Fruit fly (Drosophila melanogaster) whole organism, adult: ENCODE data around the gene CG31245.

ENCODE experiments used
- CG11617 ChIP-seq: fragments of 200-800 bp; sonication (Bioruptor generic); optimal IDR thresholded peaks from 2 replicates; lab custom pipeline; 2017; ENCODE audit warnings: mild to moderate bottlenecking, missing biosample characterization, missing genetic modification reagents, missing genetic modification characterization
- CG1620 ChIP-seq: fragments of 200-800 bp; sonication (Bioruptor generic); optimal IDR thresholded peaks from 2 replicates; lab custom pipeline; 2016; ENCODE audit warnings: missing biosample characterization, missing genetic modification characterization
- CG7101 ChIP-seq: fragments of 200-800 bp; sonication (Bioruptor generic); optimal IDR thresholded peaks from 2 replicates; lab custom pipeline; 2018; ENCODE audit warnings: missing biosample characterization, mild to moderate bottlenecking, missing genetic modification characterization, moderate library complexity
- Clk ChIP-seq: fragments of 200-800 bp; sonication (Bioruptor generic); optimal IDR thresholded peaks from 2 replicates; lab custom pipeline; 2017; ENCODE audit warnings: missing biosample characterization, missing genetic modification characterization
- Crg-1 ChIP-seq: fragments of 200-800 bp; sonication (Bioruptor generic); optimal IDR thresholded peaks from 2 replicates; lab custom pipeline; 2016; ENCODE audit warnings: missing biosample characterization, missing genetic modification characterization
- Hr96 ChIP-seq: fragments of 200-800 bp; sonication (Bioruptor generic); optimal IDR thresholded peaks from 2 replicates; lab custom pipeline; 2016; ENCODE audit warnings: missing biosample characterization, missing genetic modification characterization
- kay ChIP-seq: fragments of 200-800 bp; sonication (Bioruptor generic); peaks from one replicate; lab custom pipeline; 2016; ENCODE audit warnings: missing biosample characterization, missing genetic modification characterization, borderline replicate concordance
- pad ChIP-seq: fragments of 200-800 bp; sonication (Bioruptor generic); optimal IDR thresholded peaks from 3 replicates; lab custom pipeline; 2017; ENCODE audit warnings: missing biosample characterization, missing genetic modification characterization, mild to moderate bottlenecking, moderate library complexity, missing genetic modification reagents

dm6 chr3R:19362879-19363278 lies 14.1 kb downstream of the CG31245 start:
- TF ChIP-seq pad (no peak), CG11617 (GFP tag; lab: Kevin White, UChicago) (no peak), CG7101 (no peak), Crg-1 (GFP tag; lab: Kevin White, UChicago) (no peak), kay (no peak), CG1620 (GFP tag; lab: Kevin White, UChicago) (no peak), Hr96 (GFP tag; lab: Kevin White, UChicago) (no peak), Clk (GFP tag; lab: Kevin White, UChicago) (no peak)
